Worm (Caenorhabditis elegans): ENCODE measurements around the gene otpl-6.

Gene otpl-6

DNA sequence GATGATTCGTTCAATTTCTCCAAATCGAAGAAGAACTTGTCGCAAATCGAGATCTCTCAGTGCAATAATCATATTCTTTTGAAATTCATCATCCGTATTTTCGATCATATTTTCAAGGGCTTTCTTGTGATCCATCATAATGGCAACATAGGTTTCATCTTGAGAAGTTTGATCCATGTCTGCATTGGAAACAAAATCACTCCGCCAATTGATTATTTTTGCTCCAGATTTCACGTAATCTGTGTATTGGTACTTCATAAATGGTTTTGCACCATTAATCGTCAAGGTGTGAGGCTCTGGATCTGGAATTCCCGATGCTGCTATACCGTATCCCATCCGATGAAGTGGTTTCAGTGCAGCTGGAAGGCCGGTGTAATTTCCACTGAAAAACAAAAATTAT lies 9.4 kb upstream of the otpl-6 start:
- TF ChIP-seq fkh-10 (GFP tag; optimal IDR thresholded peaks at IDR 0.05) (no peak), fkh-6 (tag; optimal IDR thresholded peaks at IDR 0.05) (no peak), hlh-8 (tag; optimal IDR thresholded peaks at IDR 0.05) (no peak), F13H6.1 (tag; optimal IDR thresholded peaks at IDR 0.05) (no peak), C38D4.7 (GFP tag; optimal IDR thresholded peaks at IDR 0.05) (no peak)

DNA sequence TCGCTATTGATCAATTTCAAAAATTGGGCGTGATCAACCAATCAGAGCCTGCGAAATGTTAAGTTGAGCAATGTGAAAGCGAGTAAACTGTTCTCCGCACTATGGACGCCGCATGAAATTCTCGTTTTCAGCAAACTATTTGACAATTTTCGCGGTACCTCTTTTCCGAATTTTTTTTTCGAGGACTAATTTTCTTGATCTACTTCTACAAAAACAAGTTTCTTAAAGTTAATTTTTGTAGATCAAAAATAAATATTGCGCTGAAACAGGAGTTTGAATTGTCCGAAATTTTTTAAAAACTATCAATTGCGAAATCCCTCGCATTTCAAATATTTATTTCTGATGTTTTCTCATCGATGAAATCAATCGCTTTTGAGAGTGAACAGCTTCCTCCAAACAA lies 8.2 kb upstream of the otpl-6 start:
- no peak for TF ChIP-seq hlh-6 (tag; optimal IDR thresholded peaks at IDR 0.05)
- no peak for TF ChIP-seq pat-9 (tag; optimal IDR thresholded peaks at IDR 0.05)
- TF ChIP-seq ceh-48 (tag; optimal IDR thresholded peaks at IDR 0.05): no peak
- TF ChIP-seq ref-2 (tag; optimal IDR thresholded peaks at IDR 0.05): no peak
- TF ChIP-seq pha-4 (tag; optimal IDR thresholded peaks at IDR 0.05): no peak
- TF ChIP-seq unc-86 (tag; optimal IDR thresholded peaks at IDR 0.05): no peak
- TF ChIP-seq nfya-1 (tag; optimal IDR thresholded peaks at IDR 0.05): no peak
- TF ChIP-seq ceh-18 (tag; optimal IDR thresholded peaks at IDR 0.05): no peak

DNA sequence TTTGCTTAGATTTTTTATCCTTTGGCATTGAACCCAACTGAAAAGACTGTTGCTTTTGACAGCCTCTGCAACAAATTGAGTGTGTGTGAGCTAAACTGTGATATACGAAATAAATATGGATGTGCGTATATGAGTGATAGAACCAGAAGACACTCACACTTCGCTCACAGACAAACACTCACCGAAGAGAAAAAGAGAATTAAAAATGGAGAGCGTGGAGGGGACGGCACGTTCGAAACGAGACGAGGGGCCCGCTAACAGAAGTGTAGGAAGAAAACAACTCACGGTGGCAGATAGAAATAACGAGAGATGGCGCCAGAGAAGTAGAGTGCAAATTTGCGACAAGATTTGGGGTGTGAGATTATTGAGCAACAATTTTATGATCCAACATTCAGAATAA lies 7.6 kb upstream of the otpl-6 start:
- TF ChIP-seq che-1 (tag; optimal IDR thresholded peaks at IDR 0.05) (no peak), lin-11 (tag; optimal IDR thresholded peaks at IDR 0.05) (no peak), nhr-11 (tag; optimal IDR thresholded peaks at IDR 0.05) (no peak), ttx-3 (tag; optimal IDR thresholded peaks at IDR 0.05) (no peak), pag-3 (tag; optimal IDR thresholded peaks at IDR 0.05; ENCODE audit: borderline replicate concordance) (no peak), pros-1 (tag; optimal IDR thresholded peaks at IDR 0.05) (no peak), lim-6 (tag; optimal IDR thresholded peaks at IDR 0.05) (no peak), unc-86 (tag; optimal IDR thresholded peaks at IDR 0.05) (no peak), ceh-34 (tag; optimal IDR thresholded peaks at IDR 0.05) (no peak), zip-5 (tag; optimal IDR thresholded peaks at IDR 0.05) (no peak), rnt-1 (tag; optimal IDR thresholded peaks at IDR 0.05) (no peak), gmeb-2 (tag; optimal IDR thresholded peaks at IDR 0.05) (no peak), ceh-31 (tag; optimal IDR thresholded peaks at IDR 0.05) (no peak)

DNA sequence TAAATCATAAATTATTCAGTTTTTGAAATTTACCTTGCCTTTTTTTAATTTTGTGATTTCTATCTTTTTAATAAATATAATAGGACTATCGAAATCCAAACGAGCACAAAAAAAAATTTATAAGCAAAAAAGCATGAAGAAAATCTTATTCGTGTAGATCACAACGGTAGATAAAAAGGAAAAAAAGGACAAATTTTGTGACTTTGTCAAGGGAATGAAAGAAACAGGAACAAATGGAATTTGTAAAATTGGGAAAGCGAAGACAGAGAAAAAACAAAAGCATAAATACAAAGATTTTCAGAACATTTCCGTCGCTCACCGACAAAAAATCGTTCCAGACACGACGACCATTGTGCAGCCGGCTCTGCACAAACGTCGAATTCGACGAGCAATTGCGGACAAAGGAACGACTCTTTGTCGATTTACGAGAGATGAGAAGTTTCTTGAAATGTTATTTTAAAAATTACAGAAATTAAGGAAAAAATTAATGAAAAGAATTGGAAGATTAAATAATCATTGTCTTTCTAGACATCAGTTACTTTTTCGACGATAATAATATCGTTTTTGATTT lies 7.0 kb upstream of the otpl-6 start, which contains the start of gene F45F2.10:
TSS of gene F45F2.10 (minus strand) at position 51 of the 571 bp plus-strand sequence.
- no peak for TF ChIP-seq ceh-48 (tag; optimal IDR thresholded peaks at IDR 0.05)
- TF ChIP-seq sox-2 (GFP tag; IDR thresholded peaks at IDR 0.05): peak; percentile 12; the same call in 1 of the 2 replicates

DNA sequence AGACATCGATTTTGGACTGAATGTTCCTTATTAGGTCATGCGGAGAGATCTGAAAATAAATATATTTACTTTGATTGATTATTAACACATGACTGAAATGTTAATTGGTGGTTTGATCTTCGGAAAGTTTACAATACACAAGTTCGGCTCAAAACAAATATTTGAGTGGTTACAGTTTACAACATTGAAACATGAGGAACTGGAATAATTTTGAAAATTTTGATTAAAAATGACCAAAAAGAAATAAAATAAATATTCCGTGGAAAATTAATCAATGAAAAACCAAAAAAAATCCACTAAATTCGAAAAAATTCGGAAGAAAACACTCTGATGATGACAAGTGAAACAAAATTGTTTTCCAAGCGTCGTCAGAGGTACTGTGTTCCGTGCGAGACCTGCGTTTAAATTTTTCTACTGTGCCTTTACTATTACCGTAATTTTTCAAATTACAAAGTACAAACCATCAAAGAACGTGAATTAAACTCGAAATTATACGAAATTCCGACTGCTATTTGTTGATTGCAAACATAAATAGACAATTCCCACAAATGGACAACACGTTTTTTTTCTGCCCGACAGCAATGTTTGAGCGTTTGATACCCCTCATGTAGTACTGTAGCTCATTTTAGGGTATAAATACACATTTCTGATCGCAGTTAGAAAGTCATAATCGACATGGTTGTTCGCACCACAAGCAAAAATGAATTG lies 4.9 kb upstream of the otpl-6 start, which contains the start of the genes F45F2.11 and otpl-7:
TSS of gene F45F2.11 (minus strand) at position 51 of the 708 bp plus-strand sequence.
TSS of gene otpl-7 (plus strand) at position 658 of the 708 bp plus-strand sequence.
- no peak for TF ChIP-seq ceh-45 (GFP tag; IDR thresholded peaks at IDR 0.05)
- TF ChIP-seq ceh-14 (tag; optimal IDR thresholded peaks at IDR 0.05): no peak
- TF ChIP-seq rnt-1 (tag; optimal IDR thresholded peaks at IDR 0.05): no peak
- TF ChIP-seq pqm-1 (tag; optimal IDR thresholded peaks at IDR 0.05): no peak
- no peak for TF ChIP-seq fkh-10 (GFP tag; optimal IDR thresholded peaks at IDR 0.05)
- TF ChIP-seq hlh-15 (tag; optimal IDR thresholded peaks at IDR 0.05): no peak
- no peak for TF ChIP-seq syd-9 (tag; optimal IDR thresholded peaks at IDR 0.05)
- no peak for TF ChIP-seq ets-4 (tag; optimal IDR thresholded peaks at IDR 0.05)
- TF ChIP-seq dve-1 (tag; optimal IDR thresholded peaks at IDR 0.05): no peak
- no peak for TF ChIP-seq lim-6 (tag; optimal IDR thresholded peaks at IDR 0.05)
- TF ChIP-seq ceh-18 (tag; optimal IDR thresholded peaks at IDR 0.05): no peak
- no peak for TF ChIP-seq unc-42 (tag; optimal IDR thresholded peaks at IDR 0.05)
- TF ChIP-seq mec-3 (tag; optimal IDR thresholded peaks at IDR 0.05; ENCODE audit: borderline replicate concordance): no peak
- no peak for TF ChIP-seq ceh-34 (tag; optimal IDR thresholded peaks at IDR 0.05)

Measured in whole organism, late embryonic.